Worm (Caenorhabditis elegans) whole organism, mixed stage, embryonic: ENCODE data around the gene T21B10.3.

Source experiments
- M03D4.4 ChIP-seq: sonication (generic microtip); optimal IDR thresholded peaks from 2 replicates; lab custom pipeline; 2017; ENCODE audit warnings: mild to moderate bottlenecking, missing genetic modification characterization, missing compliant biosample characterization
- blmp-1 ChIP-seq: fragments of 150-350 bp; optimal IDR thresholded peaks from 2 replicates; lab custom pipeline; 2014; ENCODE audit warnings: missing biosample characterization, missing genetic modification characterization
- ceh-39 ChIP-seq: fragments of 150-350 bp; optimal IDR thresholded peaks from 2 replicates; lab custom pipeline; 2014; ENCODE audit warnings: missing biosample characterization, missing genetic modification characterization
- ceh-43 ChIP-seq: fragments of 200-800 bp; sonication (Bioruptor generic); optimal IDR thresholded peaks from 2 replicates; lab custom pipeline; 2018; ENCODE audit warnings: mild to moderate bottlenecking, missing genetic modification characterization, moderate library complexity, missing compliant biosample characterization
- ces-1 ChIP-seq: fragments of 150-350 bp; optimal IDR thresholded peaks from 2 replicates; lab custom pipeline; 2014; ENCODE audit warnings: missing biosample characterization, missing genetic modification reagents, missing genetic modification characterization
- cnd-1 ChIP-seq: fragments of 200-800 bp; sonication (Bioruptor generic); optimal IDR thresholded peaks from 2 replicates; lab custom pipeline; 2018; ENCODE audit warnings: mild to moderate bottlenecking, missing genetic modification characterization, missing compliant biosample characterization
- drap-1 ChIP-seq: fragments of 200-800 bp; sonication (Bioruptor generic); optimal IDR thresholded peaks from 3 replicates; lab custom pipeline; 2018; ENCODE audit warnings: mild to moderate bottlenecking, missing genetic modification characterization, missing compliant biosample characterization
- elt-1 ChIP-seq: sonication (generic microtip); optimal IDR thresholded peaks from 2 replicates; lab custom pipeline; 2017; ENCODE audit warnings: missing genetic modification characterization, mild to moderate bottlenecking, missing compliant biosample characterization, antibody characterized with exemption, moderate library complexity, borderline replicate concordance; ENCODE audit not compliant: insufficient read depth
- flh-1 ChIP-seq: fragments of 200-800 bp; sonication (Bioruptor generic); optimal IDR thresholded peaks from 2 replicates; lab custom pipeline; 2018; ENCODE audit warnings: mild to moderate bottlenecking, missing genetic modification characterization, moderate library complexity, missing compliant biosample characterization
- ham-2 ChIP-seq: fragments of 200-800 bp; sonication (Bioruptor generic); optimal IDR thresholded peaks from 2 replicates; lab custom pipeline; 2018; ENCODE audit warnings: mild to moderate bottlenecking, missing genetic modification characterization, missing compliant biosample characterization
- hlh-1 ChIP-seq: fragments of 150-350 bp; optimal IDR thresholded peaks from 2 replicates; lab custom pipeline; 2014; ENCODE audit warnings: missing biosample characterization, missing genetic modification reagents, missing genetic modification characterization
- lin-13 ChIP-seq: fragments of 150-350 bp; optimal IDR thresholded peaks from 2 replicates; lab custom pipeline; 2014; ENCODE audit warnings: missing biosample characterization, missing genetic modification characterization
- lsy-2 ChIP-seq: fragments of 150-350 bp; optimal IDR thresholded peaks from 2 replicates; lab custom pipeline; 2014; ENCODE audit warnings: missing biosample characterization, missing genetic modification characterization
- mab-5 ChIP-seq: fragments of 150-350 bp; optimal IDR thresholded peaks from 2 replicates; lab custom pipeline; 2014; ENCODE audit warnings: missing biosample characterization, missing genetic modification characterization
- mep-1 ChIP-seq: fragments of 150-350 bp; optimal IDR thresholded peaks from 2 replicates; lab custom pipeline; 2017; ENCODE audit warnings: missing biosample characterization, missing genetic modification reagents, missing genetic modification characterization, inconsistent platforms
- mls-2 ChIP-seq: sonication (generic microtip); optimal IDR thresholded peaks from 2 replicates; lab custom pipeline; 2016; ENCODE audit warnings: mild to moderate bottlenecking, missing genetic modification characterization, moderate library complexity, missing compliant biosample characterization
- nhr-12 ChIP-seq: fragments of 150-350 bp; optimal IDR thresholded peaks from 2 replicates; lab custom pipeline; 2014; ENCODE audit warnings: missing biosample characterization, missing genetic modification characterization
- nhr-2 ChIP-seq: fragments of 150-350 bp; optimal IDR thresholded peaks from 2 replicates; lab custom pipeline; 2014; ENCODE audit warnings: missing biosample characterization, missing genetic modification characterization
- nhr-237 ChIP-seq: fragments of 150-350 bp; optimal IDR thresholded peaks from 2 replicates; lab custom pipeline; 2014; ENCODE audit warnings: missing biosample characterization, missing genetic modification characterization
- nhr-28 ChIP-seq: fragments of 150-350 bp; optimal IDR thresholded peaks from 2 replicates; lab custom pipeline; 2014; ENCODE audit warnings: missing biosample characterization, missing genetic modification characterization
- nhr-76 ChIP-seq: sonication (generic microtip); optimal IDR thresholded peaks from 2 replicates; lab custom pipeline; 2017; ENCODE audit warnings: missing biosample characterization, missing genetic modification characterization
- pha-4 ChIP-seq: fragments of 150-350 bp; optimal IDR thresholded peaks from 2 replicates; lab custom pipeline; 2018; ENCODE audit warnings: missing biosample characterization, missing genetic modification reagents, missing genetic modification characterization
- sem-2 ChIP-seq: fragments of 200-800 bp; sonication (Bioruptor generic); optimal IDR thresholded peaks from 2 replicates; lab custom pipeline; 2018; ENCODE audit warnings: mild to moderate bottlenecking, missing genetic modification characterization, missing compliant biosample characterization
- snpc-4 ChIP-seq: fragments of 150-350 bp; optimal IDR thresholded peaks from 2 replicates; lab custom pipeline; 2014; ENCODE audit warnings: missing biosample characterization, missing genetic modification characterization
- sptf-1 ChIP-seq: sonication (generic microtip); optimal IDR thresholded peaks from 2 replicates; lab custom pipeline; 2017; ENCODE audit warnings: mild to moderate bottlenecking, missing genetic modification characterization, moderate library complexity, missing compliant biosample characterization
- unc-39 ChIP-seq: fragments of 150-350 bp; optimal IDR thresholded peaks from 2 replicates; lab custom pipeline; 2014; ENCODE audit warnings: missing biosample characterization, missing genetic modification characterization
- unc-62 ChIP-seq: fragments of 150-350 bp; optimal IDR thresholded peaks from 2 replicates; lab custom pipeline; 2014; ENCODE audit warnings: missing biosample characterization, missing genetic modification reagents, missing genetic modification characterization
- zip-8 ChIP-seq: fragments of 150-350 bp; optimal IDR thresholded peaks from 2 replicates; lab custom pipeline; 2014; ENCODE audit warnings: missing biosample characterization, missing genetic modification characterization
- ztf-11 ChIP-seq: fragments of 150-350 bp; optimal IDR thresholded peaks from 2 replicates; lab custom pipeline; 2014; ENCODE audit warnings: missing biosample characterization, missing genetic modification characterization

Gene T21B10.3

DNA sequence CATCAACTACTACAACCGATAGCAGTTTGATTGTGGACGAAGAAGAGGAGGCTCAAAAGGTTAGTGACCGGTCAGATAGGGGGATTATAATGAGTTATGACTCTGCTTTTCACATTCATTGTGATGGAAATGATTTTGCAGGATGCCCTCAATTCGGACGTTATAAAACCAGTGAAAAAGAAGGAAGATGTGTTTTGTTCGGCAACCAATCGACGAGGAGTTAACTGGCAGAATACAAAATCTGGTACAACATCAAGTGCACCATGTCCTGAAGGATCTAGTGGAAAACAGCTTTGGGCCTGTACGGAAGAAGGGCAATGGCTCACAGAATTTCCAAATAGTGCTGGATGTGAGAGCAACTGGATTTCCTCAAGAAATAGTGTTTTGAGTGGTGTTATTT, 30.3 kb upstream of the T21B10.3 start:
- TF ChIP-seq ceh-39 (tag; lab: Kevin White, UChicago) (no peak), mls-2 (no peak), sem-2 (no peak), drap-1 (GFP tag; lab: Kevin White, UChicago) (no peak), lsy-2 (tag; lab: Kevin White, UChicago) (no peak)

DNA sequence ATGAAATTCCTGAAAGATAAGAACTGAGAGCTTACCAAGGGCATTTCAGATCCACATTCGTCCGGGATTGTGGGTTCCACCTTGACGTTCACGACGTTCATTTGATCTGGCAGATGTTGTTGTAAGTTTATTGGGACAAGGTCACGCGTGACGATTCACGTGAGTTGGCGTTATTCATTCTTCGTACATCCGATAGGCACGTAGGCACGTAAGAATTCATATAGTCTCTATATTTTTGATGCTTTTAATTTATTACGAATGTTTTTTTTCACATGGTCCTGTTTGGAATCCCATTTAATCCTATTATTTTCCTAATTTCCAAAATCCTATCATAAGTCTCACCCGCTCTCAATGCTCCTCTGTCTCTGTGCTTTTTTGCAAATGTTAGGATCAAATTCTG, 22.3 kb upstream of the T21B10.3 start, which contains the start of gene B0457.4:
Gene B0457.4 (minus strand): TSS at position 101 of the 400 bp plus-strand sequence.
- TF ChIP-seq mls-2 (no peak), nhr-237 (tag; lab: Kevin White, UChicago) (no peak), unc-62 (no peak), sem-2 (no peak), sptf-1 (tag; lab: Kevin White, UChicago) (no peak), lsy-2 (tag; lab: Kevin White, UChicago) (no peak), mep-1 (no peak), unc-39 (tag; lab: Kevin White, UChicago) (no peak), ztf-11 (no peak)

DNA sequence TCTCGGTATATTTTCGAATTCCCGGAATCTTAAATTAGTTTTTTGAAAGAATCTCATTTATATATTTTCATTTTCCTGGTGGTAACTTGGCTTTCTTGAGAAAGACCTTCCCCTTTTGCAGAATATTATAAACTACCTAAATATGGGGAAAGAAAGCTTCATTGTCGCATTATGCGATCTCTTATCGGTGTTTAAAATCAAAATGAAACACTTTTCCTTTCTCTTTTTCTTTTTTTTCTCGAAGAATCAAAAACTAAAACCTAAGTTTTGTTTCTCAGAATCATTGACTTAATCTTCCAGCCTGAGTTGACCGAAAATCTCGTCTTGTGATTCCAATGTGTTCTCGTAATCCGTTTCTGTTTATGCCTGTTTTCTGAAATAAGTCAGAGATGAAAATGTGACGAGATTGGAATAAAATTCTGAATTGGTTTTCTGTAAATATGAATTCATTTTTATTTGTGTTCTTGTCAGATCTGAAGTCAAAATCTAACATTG, 21.6 kb upstream of the T21B10.3 start:
- TF ChIP-seq nhr-12 (tag; lab: Kevin White, UChicago) = no peak
- no peak for TF ChIP-seq ztf-11
- no peak for TF ChIP-seq hlh-1 (tag; lab: Kevin White, UChicago)
- TF ChIP-seq ceh-43 (GFP tag; lab: Kevin White, UChicago) = no peak
- no peak for TF ChIP-seq drap-1 (GFP tag; lab: Kevin White, UChicago)
- TF ChIP-seq elt-1 (tag; lab: Kevin White, UChicago) = no peak
- no peak for TF ChIP-seq M03D4.4
- TF ChIP-seq nhr-237 (tag; lab: Kevin White, UChicago) = no peak
- TF ChIP-seq mab-5 (tag; lab: Kevin White, UChicago) = no peak
- no peak for TF ChIP-seq ces-1 (GFP tag; lab: Kevin White, UChicago)
- no peak for TF ChIP-seq lin-13 (tag; lab: Kevin White, UChicago)
- TF ChIP-seq flh-1 (GFP tag; lab: Kevin White, UChicago) = no peak
- no peak for TF ChIP-seq unc-62
- TF ChIP-seq mep-1 = no peak
- TF ChIP-seq zip-8 (tag; lab: Kevin White, UChicago) = no peak
- TF ChIP-seq pha-4 (tag; lab: Kevin White, UChicago) = no peak
- TF ChIP-seq ceh-39 (tag; lab: Kevin White, UChicago) = no peak
- TF ChIP-seq, all 35 proteins: peak for 0

DNA sequence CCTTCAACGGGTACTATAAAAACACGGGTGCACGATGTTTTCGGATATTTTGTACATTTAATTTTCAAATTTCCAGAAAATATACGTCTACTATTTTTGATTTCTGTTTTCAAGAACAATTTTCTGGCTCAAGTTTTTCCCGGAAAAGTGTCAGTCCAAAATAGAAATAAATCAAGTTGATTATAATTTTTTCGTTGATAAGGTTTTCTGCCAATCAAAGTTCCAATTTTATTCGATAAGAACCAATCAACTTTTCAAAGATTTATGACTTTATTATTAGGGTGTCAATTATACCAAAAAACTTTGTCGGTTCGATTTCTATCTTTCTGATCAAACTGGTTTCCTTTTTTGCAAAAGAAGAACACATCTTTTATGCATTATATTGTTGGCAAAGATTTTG, 19.5 kb upstream of the T21B10.3 start:
- TF ChIP-seq sptf-1 (tag; lab: Kevin White, UChicago) (no peak), M03D4.4 (no peak), nhr-2 (tag; lab: Kevin White, UChicago) (no peak), nhr-237 (tag; lab: Kevin White, UChicago) (no peak), lsy-2 (tag; lab: Kevin White, UChicago) (no peak), flh-1 (GFP tag; lab: Kevin White, UChicago) (no peak), cnd-1 (tag; lab: Kevin White, UChicago) (no peak), mab-5 (tag; lab: Kevin White, UChicago) (no peak)

DNA sequence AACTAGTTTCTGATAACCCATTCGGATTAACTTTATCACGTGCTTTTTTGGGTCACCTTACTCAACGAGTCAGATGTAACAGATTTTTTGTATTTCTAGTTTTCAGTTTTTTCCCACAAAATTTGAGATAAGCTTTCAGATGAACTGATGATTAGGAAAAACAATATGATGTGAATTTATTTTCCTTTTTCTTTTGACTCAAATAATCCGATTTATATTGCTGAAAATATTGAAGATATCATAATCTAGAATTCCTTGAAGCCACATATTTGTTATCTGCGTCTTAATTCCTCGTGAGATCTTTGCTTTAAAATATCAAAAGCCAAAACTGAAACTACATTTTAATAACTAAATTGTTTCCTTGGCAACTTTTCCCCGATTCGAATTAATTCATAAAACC, 17.5 kb upstream of the T21B10.3 start:
- TF ChIP-seq mab-5 (tag; lab: Kevin White, UChicago) (no peak), nhr-76 (tag; lab: Kevin White, UChicago) (no peak), unc-39 (tag; lab: Kevin White, UChicago) (no peak), nhr-28 (tag; lab: Kevin White, UChicago) (no peak), snpc-4 (tag; lab: Kevin White, UChicago) (no peak), sptf-1 (tag; lab: Kevin White, UChicago) (no peak), blmp-1 (no peak)

DNA sequence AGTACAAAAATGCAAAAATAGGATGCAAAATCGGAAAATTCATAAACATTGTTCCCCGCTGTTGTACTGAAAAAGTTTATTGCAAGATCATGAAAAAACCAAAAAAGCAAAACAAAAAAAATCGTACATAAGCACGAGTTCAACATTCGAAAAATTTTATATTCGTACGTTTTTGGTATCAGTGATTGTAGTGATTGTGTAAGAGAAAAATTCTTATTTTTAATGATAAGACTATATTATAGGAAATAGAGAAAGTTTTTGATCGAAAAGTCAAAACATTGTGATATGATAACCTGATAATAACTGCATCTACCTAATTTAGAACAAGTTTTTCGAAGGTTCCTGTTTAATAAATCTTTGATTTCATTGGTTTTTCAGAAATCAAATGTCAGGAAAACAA, 16.8 kb upstream of the T21B10.3 start:
- TF ChIP-seq flh-1 (GFP tag; lab: Kevin White, UChicago) = no peak
- TF ChIP-seq sptf-1 (tag; lab: Kevin White, UChicago) = no peak
- no peak for TF ChIP-seq mab-5 (tag; lab: Kevin White, UChicago)

DNA sequence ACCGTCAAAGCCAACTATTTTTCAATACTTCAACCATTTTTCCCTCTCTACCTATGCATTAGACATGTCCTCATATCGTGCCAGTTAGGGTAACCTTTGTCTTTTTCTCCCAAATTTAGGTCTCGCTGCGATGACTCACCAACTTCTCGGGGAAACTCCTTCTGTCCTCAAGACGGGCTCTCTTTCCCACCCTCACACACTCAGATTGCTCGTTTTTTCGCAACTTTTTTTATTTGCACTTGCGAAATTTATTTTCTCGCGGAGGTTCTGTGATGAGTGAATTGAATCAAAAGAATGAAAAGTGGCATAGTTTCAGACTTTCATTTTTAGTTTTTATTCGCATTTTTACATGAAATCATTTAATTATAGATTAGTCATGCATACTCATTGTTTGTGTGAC, 13.9 kb upstream of the T21B10.3 start:
- no peak for TF ChIP-seq unc-39 (tag; lab: Kevin White, UChicago)
- TF ChIP-seq ces-1 (GFP tag; lab: Kevin White, UChicago) = no peak
- TF ChIP-seq sem-2 = no peak
- TF ChIP-seq nhr-76 (tag; lab: Kevin White, UChicago) = no peak
- TF ChIP-seq ham-2 (GFP tag; lab: Kevin White, UChicago) = no peak
- TF ChIP-seq flh-1 (GFP tag; lab: Kevin White, UChicago) = no peak
